Worm (Caenorhabditis elegans) whole organism, L3 larva: ENCODE results near the gene C17H12.3.
A peak's percentile ranks its signal among the peaks of the same experiment; 100 is the strongest.

ENCODE experiments used
- R02D3.7 ChIP-seq: fragments of 150-350 bp; optimal IDR thresholded peaks from 2 replicates; lab custom pipeline; 2014; ENCODE audit warnings: missing biosample characterization, missing genetic modification characterization
- ZK546.5 ChIP-seq: sonication (generic microtip); optimal IDR thresholded peaks from 2 replicates; lab custom pipeline; 2017; ENCODE audit warnings: missing biosample characterization, missing genetic modification characterization
- aly-2 ChIP-seq: fragments of 150-350 bp; optimal IDR thresholded peaks from 2 replicates; lab custom pipeline; 2014; ENCODE audit warnings: missing biosample characterization, missing genetic modification characterization
- ama-1 ChIP-seq: fragments of 150-350 bp; optimal IDR thresholded peaks from 2 replicates; lab custom pipeline; 2018
- ceh-16 ChIP-seq: sonication (generic microtip); optimal IDR thresholded peaks from 2 replicates; lab custom pipeline; 2017; ENCODE audit warnings: missing biosample characterization, missing genetic modification characterization
- ceh-28 ChIP-seq: fragments of 150-350 bp; optimal IDR thresholded peaks from 2 replicates; lab custom pipeline; 2014; ENCODE audit warnings: missing biosample characterization, missing genetic modification reagents, missing genetic modification characterization
- ceh-82 ChIP-seq: fragments of 150-350 bp; optimal IDR thresholded peaks from 2 replicates; lab custom pipeline; 2014; ENCODE audit warnings: missing biosample characterization, missing genetic modification characterization
- ceh-9 ChIP-seq: sonication (generic microtip); optimal IDR thresholded peaks from 2 replicates; lab custom pipeline; 2018; ENCODE audit warnings: missing biosample characterization, missing genetic modification characterization
- daf-12 ChIP-seq: fragments of 150-350 bp; optimal IDR thresholded peaks from 2 replicates; lab custom pipeline; 2014; ENCODE audit warnings: missing biosample characterization, missing genetic modification reagents, missing genetic modification characterization
- egl-27 ChIP-seq: sonication (generic microtip); optimal IDR thresholded peaks from 4 replicates; lab custom pipeline; 2017; ENCODE audit warnings: missing biosample characterization, missing genetic modification reagents, missing genetic modification characterization
- egl-5 ChIP-seq: fragments of 150-350 bp; optimal IDR thresholded peaks from 2 replicates; lab custom pipeline; 2017; ENCODE audit warnings: missing biosample characterization, missing genetic modification reagents, missing genetic modification characterization, inconsistent platforms
- elt-1 ChIP-seq: fragments of 150-350 bp; optimal IDR thresholded peaks from 2 replicates; lab custom pipeline; 2014; ENCODE audit warnings: missing biosample characterization, missing genetic modification characterization
- elt-2 ChIP-seq: sonication (generic microtip); optimal IDR thresholded peaks from 2 replicates; lab custom pipeline; 2016; ENCODE audit warnings: missing genetic modification reagents, mild to moderate bottlenecking, missing genetic modification characterization, missing compliant biosample characterization
- eor-1 ChIP-seq, 2 experiments: fragments of 150-350 bp; optimal IDR thresholded peaks; 2 replicates each; lab custom pipeline; 2014 to 2018; ENCODE audit warnings: missing biosample characterization in 2 of 2, missing genetic modification characterization in 2 of 2
- fkh-10 ChIP-seq: sonication (generic microtip); optimal IDR thresholded peaks from 2 replicates; lab custom pipeline; 2017; ENCODE audit warnings: missing biosample characterization, missing genetic modification reagents, missing genetic modification characterization
- fkh-2 ChIP-seq: fragments of 150-350 bp; optimal IDR thresholded peaks from 2 replicates; lab custom pipeline; 2014; ENCODE audit warnings: missing biosample characterization, missing genetic modification reagents, missing genetic modification characterization
- fos-1 ChIP-seq: fragments of 150-350 bp; optimal IDR thresholded peaks from 2 replicates; lab custom pipeline; 2014; ENCODE audit warnings: missing biosample characterization, missing genetic modification characterization
- hmg-11 ChIP-seq: sonication (generic microtip); optimal IDR thresholded peaks from 2 replicates; lab custom pipeline; 2016; ENCODE audit warnings: missing genetic modification characterization, missing compliant biosample characterization
- jun-1 ChIP-seq: fragments of 150-350 bp; optimal IDR thresholded peaks from 2 replicates; lab custom pipeline; 2014; ENCODE audit warnings: missing biosample characterization, missing genetic modification reagents, missing genetic modification characterization
- lin-15B ChIP-seq: fragments of 150-350 bp; optimal IDR thresholded peaks from 2 replicates; lab custom pipeline; 2014; ENCODE audit warnings: missing biosample characterization, missing genetic modification characterization
- lin-39 ChIP-seq: fragments of 150-350 bp; optimal IDR thresholded peaks from 2 replicates; lab custom pipeline; 2018; ENCODE audit warnings: missing biosample characterization, missing genetic modification reagents, missing genetic modification characterization
- lsy-12 ChIP-seq: sonication (generic microtip); optimal IDR thresholded peaks from 2 replicates; lab custom pipeline; 2016; ENCODE audit warnings: mild to moderate bottlenecking, missing genetic modification characterization, missing compliant biosample characterization
- mdl-1 ChIP-seq: fragments of 150-350 bp; optimal IDR thresholded peaks from 2 replicates; lab custom pipeline; 2014; ENCODE audit warnings: missing biosample characterization, missing genetic modification characterization
- mml-1 ChIP-seq: fragments of 150-350 bp; sonication (generic microtip); optimal IDR thresholded peaks from 3 replicates; lab custom pipeline; 2014; ENCODE audit warnings: missing biosample characterization, missing genetic modification characterization
- nfya-1 ChIP-seq: sonication (generic microtip); optimal IDR thresholded peaks from 2 replicates; lab custom pipeline; 2017; ENCODE audit warnings: missing genetic modification characterization, mild to moderate bottlenecking, missing compliant biosample characterization, antibody characterized with exemption, moderate library complexity; ENCODE audit not compliant: insufficient read depth
- nhr-11 ChIP-seq: fragments of 150-350 bp; optimal IDR thresholded peaks from 2 replicates; lab custom pipeline; 2014; ENCODE audit warnings: missing biosample characterization, missing genetic modification characterization
- nhr-12 ChIP-seq: fragments of 150-350 bp; optimal IDR thresholded peaks from 2 replicates; lab custom pipeline; 2014; ENCODE audit warnings: missing biosample characterization, missing genetic modification characterization
- nhr-23 ChIP-seq: fragments of 150-350 bp; optimal IDR thresholded peaks from 2 replicates; lab custom pipeline; 2014; ENCODE audit warnings: missing biosample characterization, missing genetic modification reagents, missing genetic modification characterization
- nhr-237 ChIP-seq: fragments of 150-350 bp; optimal IDR thresholded peaks from 2 replicates; lab custom pipeline; 2014; ENCODE audit warnings: missing biosample characterization, missing genetic modification characterization
- nhr-25 ChIP-seq: sonication (generic microtip); optimal IDR thresholded peaks from 2 replicates; lab custom pipeline; 2017; ENCODE audit warnings: missing biosample characterization, missing genetic modification characterization
- nhr-28 ChIP-seq: fragments of 150-350 bp; optimal IDR thresholded peaks from 2 replicates; lab custom pipeline; 2014; ENCODE audit warnings: missing biosample characterization, missing genetic modification characterization
- nhr-43 ChIP-seq: sonication (generic microtip); optimal IDR thresholded peaks from 2 replicates; lab custom pipeline; 2016; ENCODE audit warnings: mild to moderate bottlenecking, missing genetic modification characterization, missing compliant biosample characterization; ENCODE audit not compliant: poor library complexity, severe bottlenecking
- pha-4 ChIP-seq: fragments of 150-350 bp; optimal IDR thresholded peaks from 2 replicates; lab custom pipeline; 2014; ENCODE audit warnings: missing biosample characterization, missing genetic modification reagents, missing genetic modification characterization
- pqm-1 ChIP-seq: fragments of 150-350 bp; optimal IDR thresholded peaks from 2 replicates; lab custom pipeline; 2017; ENCODE audit warnings: missing biosample characterization, missing genetic modification characterization, inconsistent platforms
- sea-2 ChIP-seq: fragments of 150-350 bp; sonication (generic microtip); optimal IDR thresholded peaks from 4 replicates; lab custom pipeline; 2014; ENCODE audit warnings: missing biosample characterization, missing genetic modification reagents, missing genetic modification characterization
- skn-1 ChIP-seq: fragments of 150-350 bp; optimal IDR thresholded peaks from 2 replicates; lab custom pipeline; 2014; ENCODE audit warnings: missing biosample characterization, missing genetic modification characterization
- snpc-4 ChIP-seq: fragments of 150-350 bp; optimal IDR thresholded peaks from 2 replicates; lab custom pipeline; 2014; ENCODE audit warnings: missing biosample characterization, missing genetic modification characterization
- tbx-2 ChIP-seq: sonication (generic microtip); optimal IDR thresholded peaks from 2 replicates; lab custom pipeline; 2016; ENCODE audit warnings: mild to moderate bottlenecking, missing genetic modification characterization, missing compliant biosample characterization
- unc-39 ChIP-seq: sonication (generic microtip); optimal IDR thresholded peaks from 4 replicates; lab custom pipeline; 2017; ENCODE audit warnings: missing biosample characterization, missing genetic modification characterization
- unc-62 ChIP-seq: fragments of 150-350 bp; sonication (generic microtip); optimal IDR thresholded peaks from 4 replicates; lab custom pipeline; 2014; ENCODE audit warnings: missing biosample characterization, missing genetic modification reagents, missing genetic modification characterization
- zag-1 ChIP-seq: fragments of 150-350 bp; optimal IDR thresholded peaks from 2 replicates; lab custom pipeline; 2014; ENCODE audit warnings: missing biosample characterization, missing genetic modification characterization
- ztf-11 ChIP-seq: fragments of 150-350 bp; optimal IDR thresholded peaks from 2 replicates; lab custom pipeline; 2014; ENCODE audit warnings: missing biosample characterization, missing genetic modification characterization
- ztf-4 ChIP-seq: fragments of 150-350 bp; optimal IDR thresholded peaks from 2 replicates; lab custom pipeline; 2014; ENCODE audit warnings: missing biosample characterization, missing genetic modification characterization

The C17H12.3 gene

ce11 chrIV:6795529-6795928 lies at the start of gene C17H12.3, which contains the start of gene C17H12.12:
Gene C17H12.3, minus strand, starts transcription at chrIV:6795629.
Gene C17H12.12, plus strand, starts transcription at chrIV:6795924.
- TF ChIP-seq sea-2 (GFP tag; lab: Kevin White, UChicago) (no peak), unc-39 (tag; lab: Kevin White, UChicago) (no peak), elt-1 (tag; lab: Kevin White, UChicago) (no peak), aly-2 (tag; lab: Kevin White, UChicago) (no peak), nhr-11 (no peak), nhr-237 (tag; lab: Kevin White, UChicago) (no peak), fkh-10 (no peak)

ce11 chrIV:6842470-6843008 lies 47.1 kb upstream of the C17H12.3 start, which contains the start of gene lip-1:
Gene lip-1, plus strand, starts transcription at chrIV:6842958.
- TF ChIP-seq egl-27, result no peak
- no peak for TF ChIP-seq snpc-4 (tag; lab: Kevin White, UChicago)
- TF ChIP-seq jun-1 (tag; lab: Kevin White, UChicago), result no peak
- no peak for TF ChIP-seq lin-39
- no peak for TF ChIP-seq nhr-43 (tag; lab: Kevin White, UChicago)
- no peak for TF ChIP-seq elt-1 (tag; lab: Kevin White, UChicago)
- no peak for TF ChIP-seq pha-4 (tag; lab: Kevin White, UChicago)
- no peak for TF ChIP-seq daf-12 (tag; lab: Kevin White, UChicago)
- TF ChIP-seq ztf-4 (tag; lab: Kevin White, UChicago), result no peak
- TF ChIP-seq lsy-12 (tag; lab: Kevin White, UChicago), result no peak
- no peak for TF ChIP-seq ceh-16 (tag; lab: Kevin White, UChicago)
- TF ChIP-seq nfya-1 (tag; lab: Kevin White, UChicago), result no peak
- no peak for TF ChIP-seq ZK546.5
- no peak for TF ChIP-seq eor-1 (tag; optimal IDR thresholded peaks at IDR 0.05; lab: Kevin White, UChicago)
- no peak for TF ChIP-seq fkh-10
- TF ChIP-seq nhr-25 (tag; lab: Kevin White, UChicago), result no peak
- TF ChIP-seq lin-15B (tag; lab: Kevin White, UChicago), result no peak
- TF ChIP-seq hmg-11 (tag; lab: Kevin White, UChicago), result no peak
- no peak for TF ChIP-seq unc-62 (GFP tag; lab: Kevin White, UChicago)

- TF ChIP-seq nhr-12 (tag; lab: Kevin White, UChicago), result no peak
- TF ChIP-seq elt-2 (tag; lab: Kevin White, UChicago), result peak; percentile 68
Measured at ce11 chrIV:6841562-6842282, 46.3 kb upstream of the C17H12.3 start.

- peak; percentile 91 for TF ChIP-seq hmg-11 (tag; lab: Kevin White, UChicago)
- TF ChIP-seq lin-15B (tag; lab: Kevin White, UChicago), result peak; percentile 61
- TF ChIP-seq elt-1 (tag; lab: Kevin White, UChicago), result peak; percentile 33
- TF ChIP-seq ama-1, result no peak
- TF ChIP-seq egl-5 (tag; lab: Kevin White, UChicago), result no peak
- TF ChIP-seq nhr-25 (tag; lab: Kevin White, UChicago), result no peak
- TF ChIP-seq zag-1 (tag; lab: Kevin White, UChicago), result peak; percentile 12
- TF ChIP-seq snpc-4 (tag; lab: Kevin White, UChicago), result no peak
- peak; percentile 90 for TF ChIP-seq pqm-1 (tag; lab: Kevin White, UChicago)
- no peak for TF ChIP-seq ztf-11
- TF ChIP-seq nhr-23 (tag; lab: Kevin White, UChicago), result no peak
- TF ChIP-seq tbx-2 (tag; lab: Kevin White, UChicago), result peak; percentile 53
- no peak for TF ChIP-seq fkh-2 (tag; lab: Kevin White, UChicago)
- TF ChIP-seq ceh-28, result peak; percentile 55
- no peak for TF ChIP-seq nhr-12 (tag; lab: Kevin White, UChicago)
- TF ChIP-seq pha-4 (tag; lab: Kevin White, UChicago), result peak; percentile 83
- no peak for TF ChIP-seq ZK546.5
- TF ChIP-seq nhr-11, result peak; percentile 65
- TF ChIP-seq ceh-9, result no peak
- peak; percentile 88 for TF ChIP-seq elt-2 (tag; lab: Kevin White, UChicago)
- peak; percentile 45 for TF ChIP-seq R02D3.7
- peak; percentile 43 for TF ChIP-seq mdl-1 (tag; lab: Kevin White, UChicago)
- TF ChIP-seq mml-1, result no peak
- TF ChIP-seq fkh-10, result peak; percentile 73
- TF ChIP-seq skn-1 (tag; lab: Kevin White, UChicago), result peak; percentile 74
- no peak for TF ChIP-seq fos-1 (tag; lab: Kevin White, UChicago)
- TF ChIP-seq lin-39, result peak; percentile 43
- peak; percentile 41 for TF ChIP-seq ceh-82 (tag; lab: Kevin White, UChicago)
- TF ChIP-seq egl-27, result peak; percentile 5
- TF ChIP-seq unc-62 (GFP tag; lab: Kevin White, UChicago), result peak; percentile 69
- no peak for TF ChIP-seq sea-2 (GFP tag; lab: Kevin White, UChicago)
- TF ChIP-seq lsy-12 (tag; lab: Kevin White, UChicago), result peak; percentile 60
- peak in 1 of 2 experiments; percentile 43 for TF ChIP-seq eor-1 (tag; optimal IDR thresholded peaks at IDR 0.05; lab: Kevin White, UChicago)
- no peak for TF ChIP-seq nhr-28
- peak; percentile 82 for TF ChIP-seq nfya-1 (tag; lab: Kevin White, UChicago)
- peak; percentile 77 for TF ChIP-seq jun-1 (tag; lab: Kevin White, UChicago)
Measured at ce11 chrIV:6839091-6839522, 43.7 kb upstream of the C17H12.3 start.
